Worm (Caenorhabditis elegans) whole organism, late embryonic: ENCODE results near the gene dim-1.

Experiments used
- C08G9.2 ChIP-seq: sonication (generic microtip); optimal IDR thresholded peaks from 2 replicates; lab custom pipeline; 2016; ENCODE audit warnings: mild to moderate bottlenecking, missing genetic modification characterization, moderate library complexity, missing compliant biosample characterization
- C38D4.7 ChIP-seq: fragments of 200-800 bp; sonication (Bioruptor generic); optimal IDR thresholded peaks from 2 replicates; lab custom pipeline; 2018; ENCODE audit warnings: mild to moderate bottlenecking, missing genetic modification characterization, moderate library complexity, missing compliant biosample characterization
- K09A11.1 ChIP-seq: sonication (generic microtip); optimal IDR thresholded peaks from 2 replicates; lab custom pipeline; 2017; ENCODE audit warnings: antibody characterized with exemption, mild to moderate bottlenecking, missing genetic modification characterization, missing compliant biosample characterization; ENCODE audit not compliant: insufficient read depth
- ama-1 ChIP-seq: fragments of 150-350 bp; optimal IDR thresholded peaks from 2 replicates; lab custom pipeline; 2014
- ceh-18 ChIP-seq: sonication (generic microtip); optimal IDR thresholded peaks from 2 replicates; lab custom pipeline; 2016; ENCODE audit warnings: missing genetic modification characterization, missing compliant biosample characterization
- ceh-19 ChIP-seq: fragments of 200-800 bp; sonication (Bioruptor generic); optimal IDR thresholded peaks from 2 replicates; lab custom pipeline; 2018; ENCODE audit warnings: mild to moderate bottlenecking, missing genetic modification characterization, missing compliant biosample characterization
- ceh-22 ChIP-seq: sonication (generic microtip); optimal IDR thresholded peaks from 2 replicates; lab custom pipeline; 2017; ENCODE audit warnings: missing biosample characterization, missing genetic modification characterization
- ceh-30 ChIP-seq: fragments of 150-350 bp; optimal IDR thresholded peaks from 2 replicates; lab custom pipeline; 2014; ENCODE audit warnings: missing biosample characterization, missing genetic modification characterization
- ceh-34 ChIP-seq: sonication (generic microtip); optimal IDR thresholded peaks from 2 replicates; lab custom pipeline; 2016; ENCODE audit warnings: mild to moderate bottlenecking, missing genetic modification characterization, missing compliant biosample characterization
- ceh-48 ChIP-seq: sonication (generic microtip); optimal IDR thresholded peaks from 2 replicates; lab custom pipeline; 2016; ENCODE audit warnings: missing genetic modification characterization, inconsistent platforms, missing compliant biosample characterization
- ceh-6 ChIP-seq: fragments of 200-800 bp; sonication (Bioruptor generic); optimal IDR thresholded peaks from 2 replicates; lab custom pipeline; 2018; ENCODE audit warnings: mild to moderate bottlenecking, missing genetic modification characterization, missing compliant biosample characterization
- elt-2 ChIP-seq: sonication (generic microtip); optimal IDR thresholded peaks from 2 replicates; lab custom pipeline; 2016; ENCODE audit warnings: missing genetic modification reagents, missing genetic modification characterization, missing compliant biosample characterization
- ets-4 ChIP-seq: sonication (generic microtip); optimal IDR thresholded peaks from 2 replicates; lab custom pipeline; 2016; ENCODE audit warnings: missing genetic modification characterization, missing compliant biosample characterization
- fax-1 ChIP-seq: sonication (generic microtip); optimal IDR thresholded peaks from 2 replicates; lab custom pipeline; 2016; ENCODE audit warnings: missing genotype, missing genetic modification characterization, missing compliant biosample characterization
- fkh-6 ChIP-seq: sonication (generic microtip); optimal IDR thresholded peaks from 2 replicates; lab custom pipeline; 2016; ENCODE audit warnings: missing genetic modification characterization, missing compliant biosample characterization
- gmeb-2 ChIP-seq: sonication (generic microtip); optimal IDR thresholded peaks from 2 replicates; lab custom pipeline; 2016; ENCODE audit warnings: missing genetic modification characterization, inconsistent platforms, missing compliant biosample characterization
- hlh-13 ChIP-seq: fragments of 200-800 bp; sonication (Bioruptor generic); optimal IDR thresholded peaks from 2 replicates; lab custom pipeline; 2018; ENCODE audit warnings: mild to moderate bottlenecking, missing genetic modification characterization, missing compliant biosample characterization
- hlh-15 ChIP-seq: sonication (generic microtip); optimal IDR thresholded peaks from 2 replicates; lab custom pipeline; 2016; ENCODE audit warnings: missing genetic modification characterization, missing compliant biosample characterization
- hlh-6 ChIP-seq: sonication (generic microtip); optimal IDR thresholded peaks from 2 replicates; lab custom pipeline; 2016; ENCODE audit warnings: missing genotype, missing genetic modification characterization, missing compliant biosample characterization
- lin-11 ChIP-seq: fragments of 200-800 bp; sonication (Bioruptor generic); optimal IDR thresholded peaks from 2 replicates; lab custom pipeline; 2018; ENCODE audit warnings: mild to moderate bottlenecking, missing genetic modification characterization, missing compliant biosample characterization
- madf-2 ChIP-seq: sonication (generic microtip); optimal IDR thresholded peaks from 2 replicates; lab custom pipeline; 2017; ENCODE audit warnings: missing genetic modification characterization, missing compliant biosample characterization
- nhr-11 ChIP-seq: fragments of 150-350 bp; optimal IDR thresholded peaks from 2 replicates; lab custom pipeline; 2014; ENCODE audit warnings: missing biosample characterization, missing genetic modification characterization
- npax-4 ChIP-seq: sonication (generic microtip); optimal IDR thresholded peaks from 2 replicates; lab custom pipeline; 2016; ENCODE audit warnings: missing genetic modification characterization, missing compliant biosample characterization
- odd-2 ChIP-seq: sonication (generic microtip); optimal IDR thresholded peaks from 2 replicates; lab custom pipeline; 2017; ENCODE audit warnings: antibody characterized with exemption, mild to moderate bottlenecking, missing genetic modification characterization, missing compliant biosample characterization
- pat-9 ChIP-seq: fragments of 200-800 bp; sonication (Bioruptor generic); optimal IDR thresholded peaks from 2 replicates; lab custom pipeline; 2018; ENCODE audit warnings: mild to moderate bottlenecking, missing genetic modification characterization, moderate library complexity, missing compliant biosample characterization
- pqm-1 ChIP-seq: sonication (generic microtip); optimal IDR thresholded peaks from 2 replicates; lab custom pipeline; 2016; ENCODE audit warnings: missing genetic modification characterization, missing compliant biosample characterization
- ref-2 ChIP-seq: sonication (generic microtip); optimal IDR thresholded peaks from 2 replicates; lab custom pipeline; 2016; ENCODE audit warnings: missing genetic modification characterization, missing compliant biosample characterization
- rnt-1 ChIP-seq: sonication (generic microtip); optimal IDR thresholded peaks from 2 replicates; lab custom pipeline; 2016; ENCODE audit warnings: missing genetic modification characterization, missing compliant biosample characterization
- sdc-2 ChIP-seq: sonication (generic microtip); optimal IDR thresholded peaks from 2 replicates; lab custom pipeline; 2016; ENCODE audit warnings: missing genotype, missing genetic modification characterization, missing compliant biosample characterization
- sox-2 ChIP-seq: fragments of 200-800 bp; sonication (Bioruptor generic); IDR thresholded peaks from 2 replicates; pipeline ENCODE4 v1.3.6; 2022; ENCODE audit warnings: missing genetic modification reagents, missing genetic modification characterization, missing compliant biosample characterization
- sox-4 ChIP-seq: sonication (generic microtip); optimal IDR thresholded peaks from 2 replicates; lab custom pipeline; 2017; ENCODE audit warnings: mild to moderate bottlenecking, missing genetic modification characterization, inconsistent platforms, missing compliant biosample characterization
- syd-9 ChIP-seq: sonication (generic microtip); optimal IDR thresholded peaks from 2 replicates; lab custom pipeline; 2016; ENCODE audit warnings: mild to moderate bottlenecking, missing genetic modification characterization, moderate library complexity, missing compliant biosample characterization
- tbx-2 ChIP-seq: sonication (generic microtip); optimal IDR thresholded peaks from 2 replicates; lab custom pipeline; 2016; ENCODE audit warnings: missing genetic modification characterization, missing compliant biosample characterization
- tbx-7 ChIP-seq: sonication (generic microtip); optimal IDR thresholded peaks from 2 replicates; lab custom pipeline; 2016; ENCODE audit warnings: missing genotype, missing genetic modification characterization, missing compliant biosample characterization
- ttx-3 ChIP-seq: sonication (generic microtip); optimal IDR thresholded peaks from 2 replicates; lab custom pipeline; 2016; ENCODE audit warnings: missing genetic modification reagents, missing genetic modification characterization, missing compliant biosample characterization
- unc-3 ChIP-seq, 2 experiments: fragments of 200-800 bp in 1 of 2; sonication (Bioruptor generic) in 1 of 2; sonication (generic microtip) in 1 of 2; conservative IDR thresholded peaks in 1 of 2; optimal IDR thresholded peaks in 1 of 2; 2 replicates each; pipeline versions ENCODE4 v1.3.6 to Lab custom; 2016 to 2022; ENCODE audit warnings: missing compliant biosample characterization in 2 of 2, missing genetic modification characterization in 2 of 2, missing genetic modification reagents in 1 of 2
- unc-42 ChIP-seq: sonication (generic microtip); optimal IDR thresholded peaks from 2 replicates; lab custom pipeline; 2016; ENCODE audit warnings: missing genotype, missing genetic modification characterization, missing compliant biosample characterization
- unc-86 ChIP-seq: sonication (generic microtip); optimal IDR thresholded peaks from 2 replicates; lab custom pipeline; 2016; ENCODE audit warnings: missing genetic modification characterization, missing compliant biosample characterization
- ztf-16 ChIP-seq: sonication (generic microtip); optimal IDR thresholded peaks from 2 replicates; lab custom pipeline; 2017; ENCODE audit warnings: missing genetic modification characterization, missing compliant biosample characterization

dim-1 gene

DNA sequence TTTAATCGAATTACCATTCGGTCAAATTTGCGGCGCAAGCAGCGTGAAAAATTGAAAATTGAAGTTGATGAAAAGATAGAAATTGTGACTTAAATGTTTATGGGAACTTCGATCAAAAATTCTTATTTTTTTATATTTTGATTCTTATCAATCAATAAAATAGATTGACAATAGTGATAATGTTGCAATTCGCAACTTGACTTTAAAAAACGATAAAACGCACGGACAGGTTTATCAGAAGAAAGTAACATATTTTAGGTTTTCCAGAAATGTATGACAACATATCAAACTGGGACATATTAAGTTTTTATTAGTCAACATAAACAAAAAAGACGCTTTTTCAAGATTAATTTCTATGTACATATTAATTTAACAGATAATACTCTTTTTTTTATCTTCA is 25.3 kb upstream of the dim-1 start:
- TF ChIP-seq ref-2 (tag; lab: Kevin White, UChicago) = no peak
- no peak for TF ChIP-seq tbx-7 (tag; lab: Kevin White, UChicago)
- no peak for TF ChIP-seq npax-4 (tag; lab: Kevin White, UChicago)
- no peak for TF ChIP-seq madf-2
- no peak for TF ChIP-seq sdc-2 (tag; lab: Kevin White, UChicago)
- TF ChIP-seq nhr-11 (tag; lab: Kevin White, UChicago) = no peak
- no peak for TF ChIP-seq ceh-48 (tag; lab: Kevin White, UChicago)
- TF ChIP-seq ceh-22 (tag; lab: Kevin White, UChicago) = no peak

DNA sequence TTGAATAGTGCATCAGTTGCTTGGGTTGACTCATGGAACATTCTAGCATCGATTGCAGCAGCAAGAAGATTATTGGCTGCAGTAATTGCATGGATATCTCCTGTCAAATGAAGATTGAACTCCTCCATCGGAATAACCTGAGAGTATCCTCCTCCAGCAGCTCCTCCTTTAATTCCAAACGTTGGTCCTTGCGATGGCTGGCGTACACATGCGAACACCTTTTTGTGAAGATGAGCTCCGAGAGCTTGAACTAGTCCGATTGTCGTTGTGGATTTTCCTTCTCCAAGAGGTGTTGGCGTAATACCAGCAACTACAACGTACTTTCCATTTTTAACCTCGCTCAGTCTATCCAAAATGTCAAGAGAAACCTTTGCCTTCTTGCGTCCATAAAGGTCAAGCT is 24.7 kb upstream of the dim-1 start:
- TF ChIP-seq C08G9.2 (tag; lab: Kevin White, UChicago) = no peak
- TF ChIP-seq unc-86 (tag; lab: Kevin White, UChicago) = no peak

DNA sequence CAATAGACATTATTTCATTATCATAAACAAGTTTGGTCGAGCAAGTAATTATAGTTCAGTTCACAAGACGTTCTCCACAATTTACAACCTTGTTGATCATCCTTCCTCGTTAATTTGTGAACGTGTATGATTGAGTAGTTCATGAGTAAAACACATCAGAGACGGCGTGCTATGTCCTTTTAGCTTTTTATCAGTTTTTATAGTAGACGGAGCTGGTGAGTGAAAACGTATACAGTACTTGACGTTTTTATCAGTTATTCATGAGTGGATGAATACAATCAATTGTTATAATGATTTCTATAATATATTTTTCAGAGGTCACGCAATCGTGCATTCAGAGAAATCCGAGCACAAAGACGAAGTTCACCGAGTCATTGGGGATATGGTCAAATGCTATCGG is 20.9 kb upstream of the dim-1 start:
- TF ChIP-seq fax-1 (no peak), ceh-6 (GFP tag; lab: Kevin White, UChicago) (no peak), pat-9 (no peak), ztf-16 (tag; lab: Kevin White, UChicago) (no peak), ama-1 (lab: Kevin White, UChicago) (no peak), ttx-3 (tag; lab: Kevin White, UChicago) (no peak), ceh-34 (tag; lab: Kevin White, UChicago) (no peak), lin-11 (no peak), hlh-15 (tag; lab: Kevin White, UChicago) (no peak), ceh-18 (tag; lab: Kevin White, UChicago) (no peak), rnt-1 (tag; lab: Kevin White, UChicago) (no peak), ceh-22 (tag; lab: Kevin White, UChicago) (no peak), ceh-48 (tag; lab: Kevin White, UChicago) (no peak), sox-4 (tag; lab: Kevin White, UChicago) (no peak), C38D4.7 (GFP tag; lab: Kevin White, UChicago) (no peak), elt-2 (tag; lab: Kevin White, UChicago) (no peak), syd-9 (tag; lab: Kevin White, UChicago) (no peak), ceh-19 (GFP tag; lab: Kevin White, UChicago) (no peak)

DNA sequence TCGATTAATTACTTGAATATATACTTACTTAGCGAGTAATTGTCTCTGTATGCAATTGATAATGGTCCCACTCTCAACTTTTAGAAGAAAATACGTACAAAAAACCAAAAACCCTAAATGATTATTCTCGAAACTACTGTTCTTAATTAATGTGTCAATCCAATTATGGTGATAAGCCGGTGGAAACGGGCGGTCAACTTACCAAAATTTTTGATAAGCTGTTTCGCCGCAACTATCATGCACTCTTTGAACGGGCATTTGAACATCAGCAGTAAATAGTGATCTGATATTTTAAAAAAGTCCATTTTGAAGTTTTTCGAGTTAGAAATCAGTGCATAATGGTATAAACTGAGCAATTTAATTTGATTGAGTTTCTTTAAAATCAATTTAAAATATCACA is 20.4 kb upstream of the dim-1 start:
- no peak for TF ChIP-seq npax-4 (tag; lab: Kevin White, UChicago)
- no peak for TF ChIP-seq tbx-2 (tag; lab: Kevin White, UChicago)
- no peak for TF ChIP-seq sdc-2 (tag; lab: Kevin White, UChicago)
- no peak for TF ChIP-seq hlh-13
- TF ChIP-seq sox-2 (GFP tag; lab: Robert Waterston, UW) = no peak
- no peak for TF ChIP-seq pqm-1 (tag; lab: Kevin White, UChicago)
- TF ChIP-seq ceh-30 = no peak
- TF ChIP-seq fkh-6 = no peak
- TF ChIP-seq, all 69 proteins: peak for 0

DNA sequence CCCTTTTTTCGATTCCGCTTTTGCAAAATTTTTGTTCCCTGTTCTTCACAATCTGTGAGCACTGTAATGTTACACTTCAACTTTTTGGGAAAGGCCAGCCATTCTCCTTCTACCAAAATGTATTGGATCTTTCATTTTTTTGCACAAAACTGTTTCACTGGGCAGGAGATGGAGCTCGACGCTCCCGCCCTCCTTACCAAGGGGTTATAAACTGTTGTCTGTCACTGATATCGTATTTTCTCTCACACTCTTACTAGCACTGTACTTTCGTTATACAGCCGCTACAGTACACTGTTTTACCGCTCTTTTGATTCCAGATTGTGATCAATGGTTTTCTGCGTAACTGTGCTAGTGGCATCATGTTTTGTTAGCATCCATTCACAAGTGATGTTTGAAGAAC is 19.7 kb upstream of the dim-1 start, which contains the start of gene C46F2.1:
Gene C46F2.1 (plus strand): TSS at position 301 of the 400 bp plus-strand sequence.
- no peak for TF ChIP-seq K09A11.1 (tag; lab: Kevin White, UChicago)

DNA sequence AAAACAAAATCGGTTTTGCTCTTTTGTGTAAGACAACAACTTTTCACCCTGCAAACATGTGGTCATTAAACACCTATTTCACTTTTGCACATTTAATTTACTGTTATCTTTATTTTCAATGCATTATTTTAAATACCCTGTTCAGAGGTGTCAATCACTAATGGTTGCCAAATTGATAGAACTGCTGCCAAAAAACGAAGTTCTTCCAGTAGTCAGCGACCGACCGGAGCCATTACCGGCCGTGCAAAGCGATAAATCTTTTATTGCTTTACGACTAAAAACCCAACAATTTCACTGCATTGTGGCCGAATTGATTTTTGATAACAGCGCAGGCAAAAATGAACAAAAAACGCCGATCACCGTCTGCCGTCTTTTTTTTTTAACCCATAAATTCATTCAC is 16.5 kb upstream of the dim-1 start:
- TF ChIP-seq odd-2 (tag; lab: Kevin White, UChicago) (no peak), unc-42 (tag; lab: Kevin White, UChicago) (no peak), pqm-1 (tag; lab: Kevin White, UChicago) (no peak), gmeb-2 (tag; lab: Kevin White, UChicago) (no peak), ceh-34 (tag; lab: Kevin White, UChicago) (no peak), ets-4 (tag; lab: Kevin White, UChicago) (no peak), hlh-6 (tag; lab: Kevin White, UChicago) (no peak), sox-4 (tag; lab: Kevin White, UChicago) (no peak), K09A11.1 (tag; lab: Kevin White, UChicago) (no peak), ref-2 (tag; lab: Kevin White, UChicago) (no peak), ceh-18 (tag; lab: Kevin White, UChicago) (no peak), unc-3 (GFP tag; conservative IDR thresholded peaks at IDR 0.05; lab: Robert Waterston, UW) (no peak), unc-3 (tag; optimal IDR thresholded peaks at IDR 0.05; lab: Kevin White, UChicago) (no peak)
- TF ChIP-seq, all 69 proteins: peak for 0
